Fruit fly (Drosophila melanogaster): Measurements from ENCODE around the gene CtsL4.

CtsL4 gene

DNA sequence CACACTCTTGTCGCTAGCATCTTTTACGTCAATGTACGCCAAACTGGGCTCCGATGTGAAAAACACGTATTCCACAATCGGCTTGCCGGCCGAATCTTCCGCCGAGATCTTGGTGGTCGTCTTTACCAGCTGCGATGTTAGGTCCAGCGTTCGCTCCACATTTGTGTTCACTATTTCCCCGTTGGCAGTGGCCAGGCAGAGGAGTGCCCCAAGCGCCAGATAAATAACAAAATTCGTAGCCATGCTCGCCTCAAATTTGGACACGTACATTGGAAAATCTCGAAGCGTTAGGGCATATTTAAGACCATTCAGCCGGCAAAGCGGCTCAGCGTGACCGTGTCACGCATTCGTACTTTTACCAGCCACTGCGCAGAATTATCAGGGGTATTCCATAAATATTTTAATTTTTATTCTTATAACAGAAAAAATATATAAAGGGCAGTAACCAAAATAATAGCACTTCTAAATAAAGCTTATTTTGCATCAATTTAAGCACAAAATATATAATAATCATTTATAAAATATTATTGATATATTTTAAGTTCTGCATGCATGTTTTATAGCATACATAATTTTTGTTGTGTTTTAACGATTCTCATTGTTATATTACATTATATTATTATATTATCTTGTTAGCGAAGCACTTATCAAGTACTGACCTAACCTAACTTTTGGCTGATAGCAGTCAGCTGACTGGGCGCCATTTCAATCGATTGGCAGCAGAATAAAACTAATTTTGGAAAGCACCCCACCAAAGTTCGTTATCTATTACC is 19.3 kb upstream of the CtsL4 start, which contains the start of the genes CG33303 and dpr19 (continued):
- TF ChIP-seq CG17568 (GFP tag; optimal IDR thresholded peaks at IDR 0.05) (no peak), sim (GFP tag; IDR thresholded peaks at IDR 0.05) (0 out of 2 replicates have a peak, but pooled peaks have one; percentile 45), gce (GFP tag; IDR thresholded peaks at IDR 0.05) (peak; percentile 76), CG6654 (GFP tag; optimal IDR thresholded peaks at IDR 0.05) (peak; percentile 16), Xbp1 (GFP tag; optimal IDR thresholded peaks at IDR 0.05) (peak; percentile 76), CG11696 (GFP tag; IDR thresholded peaks at IDR 0.05) (peak; percentile 63; the same call in 1 of the 2 replicates), CG31441 (GFP tag; IDR thresholded peaks at IDR 0.05) (peak; percentile 94), CG10431 (GFP tag; optimal IDR thresholded peaks at IDR 0.05) (peak; percentile 46), her (GFP tag; optimal IDR thresholded peaks at IDR 0.05) (no peak), cato (GFP tag; optimal IDR thresholded peaks at IDR 0.05; ENCODE audit: borderline replicate concordance) (no peak), pita (GFP tag; optimal IDR thresholded peaks at IDR 0.05) (no peak), slbo (GFP tag; IDR thresholded peaks at IDR 0.05) (peak; percentile 75), CG11504 (tag; optimal IDR thresholded peaks at IDR 0.05) (peak; percentile 85), h (optimal IDR thresholded peaks at IDR 0.05) (no peak), NFAT (GFP tag; IDR thresholded peaks at IDR 0.05) (no peak), CG15514 (GFP tag; optimal IDR thresholded peaks at IDR 0.05) (peak; percentile 69), ewg (GFP tag; optimal IDR thresholded peaks at IDR 0.05) (peak; percentile 31), sisA (GFP tag; IDR thresholded peaks at IDR 0.05) (0 out of 2 replicates have a peak, but pooled peaks have one; percentile 27), pros (GFP tag; optimal IDR thresholded peaks at IDR 0.05) (peak; percentile 26), CG1529 (GFP tag; optimal IDR thresholded peaks at IDR 0.05) (peak; percentile 33), pho (GFP tag; optimal IDR thresholded peaks at IDR 0.05) (no peak), bigmax (GFP tag; optimal IDR thresholded peaks at IDR 0.05) (peak; percentile 95), esg (GFP tag; conservative IDR thresholded peaks at IDR 0.05) (peak; percentile 58), Dek (tag; optimal IDR thresholded peaks at IDR 0.05) (peak; percentile 83), NC2β (GFP tag; optimal IDR thresholded peaks at IDR 0.05) (no peak), CG9437 (GFP tag; optimal IDR thresholded peaks at IDR 0.05) (peak; percentile 75), wek (GFP tag; optimal IDR thresholded peaks at IDR 0.05) (peak; percentile 95), Atf6 (GFP tag; IDR thresholded peaks at IDR 0.05) (peak; percentile 70), wdn (GFP tag; IDR thresholded peaks at IDR 0.05) (no peak), lola (GFP tag; optimal IDR thresholded peaks at IDR 0.05) (peak in 1 of 3 experiments; percentile 77), Mrtf (GFP tag; IDR thresholded peaks at IDR 0.05) (no peak), CoRest (tag; optimal IDR thresholded peaks at IDR 0.05) (peak; percentile 83), gfzf (GFP tag; optimal IDR thresholded peaks at IDR 0.05) (peak; percentile 78), Fer1 (GFP tag; optimal IDR thresholded peaks at IDR 0.05) (peak; percentile 85), CG15696 (tag; optimal IDR thresholded peaks at IDR 0.05) (peak; percentile 79), lbe (GFP tag; optimal IDR thresholded peaks at IDR 0.05) (peak; percentile 39), CG18764 (GFP tag; optimal IDR thresholded peaks at IDR 0.05) (peak; percentile 51), stwl (tag; optimal IDR thresholded peaks at IDR 0.05) (peak; percentile 45), CG17912 (GFP tag; optimal IDR thresholded peaks at IDR 0.05) (peak; percentile 29), dysf (GFP tag; IDR thresholded peaks at IDR 0.05) (peak; percentile 71; the same call in 1 of the 3 replicates), CG5953 (GFP tag; IDR thresholded peaks at IDR 0.05) (no peak), Med (GFP tag) (peak; percentile 68), gem (tag; optimal IDR thresholded peaks at IDR 0.05) (peak; percentile 92), CG11560 (tag; IDR thresholded peaks at IDR 0.05) (no peak), Dfd (GFP tag; optimal IDR thresholded peaks at IDR 0.05) (no peak), pfk (GFP tag; optimal IDR thresholded peaks at IDR 0.05) (peak; percentile 61), br (optimal IDR thresholded peaks at IDR 0.05) (no peak), ro (GFP tag; IDR thresholded peaks at IDR 0.05) (no peak), CG12659 (GFP tag; optimal IDR thresholded peaks at IDR 0.05) (peak; percentile 86), danr (GFP tag; IDR thresholded peaks at IDR 0.05) (no peak)
